Worm (Caenorhabditis elegans) whole organism, mixed stage, embryonic: ENCODE measurements around the gene fbxb-3.

Experiments
- blmp-1 ChIP-seq: fragments of 150-350 bp; optimal IDR thresholded peaks from 2 replicates; lab custom pipeline; 2014; ENCODE audit warnings: missing biosample characterization, missing genetic modification characterization
- ceh-39 ChIP-seq: fragments of 150-350 bp; optimal IDR thresholded peaks from 2 replicates; lab custom pipeline; 2014; ENCODE audit warnings: missing biosample characterization, missing genetic modification characterization
- cnd-1 ChIP-seq: fragments of 200-800 bp; sonication (Bioruptor generic); optimal IDR thresholded peaks from 2 replicates; lab custom pipeline; 2018; ENCODE audit warnings: mild to moderate bottlenecking, missing genetic modification characterization, missing compliant biosample characterization
- drap-1 ChIP-seq: fragments of 200-800 bp; sonication (Bioruptor generic); optimal IDR thresholded peaks from 3 replicates; lab custom pipeline; 2018; ENCODE audit warnings: mild to moderate bottlenecking, missing genetic modification characterization, missing compliant biosample characterization
- elt-1 ChIP-seq: sonication (generic microtip); optimal IDR thresholded peaks from 2 replicates; lab custom pipeline; 2017; ENCODE audit warnings: missing genetic modification characterization, mild to moderate bottlenecking, missing compliant biosample characterization, antibody characterized with exemption, moderate library complexity, borderline replicate concordance; ENCODE audit not compliant: insufficient read depth
- elt-3 ChIP-seq: fragments of 150-350 bp; optimal IDR thresholded peaks from 2 replicates; lab custom pipeline; 2014; ENCODE audit warnings: missing biosample characterization, missing genetic modification characterization
- flh-1 ChIP-seq: fragments of 200-800 bp; sonication (Bioruptor generic); optimal IDR thresholded peaks from 2 replicates; lab custom pipeline; 2018; ENCODE audit warnings: mild to moderate bottlenecking, missing genetic modification characterization, moderate library complexity, missing compliant biosample characterization
- ham-2 ChIP-seq: fragments of 200-800 bp; sonication (Bioruptor generic); optimal IDR thresholded peaks from 2 replicates; lab custom pipeline; 2018; ENCODE audit warnings: mild to moderate bottlenecking, missing genetic modification characterization, missing compliant biosample characterization
- hlh-1 ChIP-seq: fragments of 150-350 bp; optimal IDR thresholded peaks from 2 replicates; lab custom pipeline; 2014; ENCODE audit warnings: missing biosample characterization, missing genetic modification reagents, missing genetic modification characterization
- lin-13 ChIP-seq: fragments of 150-350 bp; optimal IDR thresholded peaks from 2 replicates; lab custom pipeline; 2014; ENCODE audit warnings: missing biosample characterization, missing genetic modification characterization
- lin-32 ChIP-seq: fragments of 200-800 bp; sonication (Bioruptor generic); optimal IDR thresholded peaks from 2 replicates; lab custom pipeline; 2018; ENCODE audit warnings: mild to moderate bottlenecking, missing genetic modification characterization, missing compliant biosample characterization
- lsy-2 ChIP-seq: fragments of 150-350 bp; optimal IDR thresholded peaks from 2 replicates; lab custom pipeline; 2014; ENCODE audit warnings: missing biosample characterization, missing genetic modification characterization
- mab-5 ChIP-seq: fragments of 150-350 bp; optimal IDR thresholded peaks from 2 replicates; lab custom pipeline; 2014; ENCODE audit warnings: missing biosample characterization, missing genetic modification characterization
- mep-1 ChIP-seq: fragments of 150-350 bp; optimal IDR thresholded peaks from 2 replicates; lab custom pipeline; 2017; ENCODE audit warnings: missing biosample characterization, missing genetic modification reagents, missing genetic modification characterization, inconsistent platforms
- nhr-12 ChIP-seq: fragments of 150-350 bp; optimal IDR thresholded peaks from 2 replicates; lab custom pipeline; 2014; ENCODE audit warnings: missing biosample characterization, missing genetic modification characterization
- nhr-2 ChIP-seq: fragments of 150-350 bp; optimal IDR thresholded peaks from 2 replicates; lab custom pipeline; 2014; ENCODE audit warnings: missing biosample characterization, missing genetic modification characterization
- nhr-28 ChIP-seq: fragments of 150-350 bp; optimal IDR thresholded peaks from 2 replicates; lab custom pipeline; 2014; ENCODE audit warnings: missing biosample characterization, missing genetic modification characterization
- nhr-76 ChIP-seq: sonication (generic microtip); optimal IDR thresholded peaks from 2 replicates; lab custom pipeline; 2017; ENCODE audit warnings: missing biosample characterization, missing genetic modification characterization
- pha-4 ChIP-seq: fragments of 150-350 bp; optimal IDR thresholded peaks from 2 replicates; lab custom pipeline; 2018; ENCODE audit warnings: missing biosample characterization, missing genetic modification reagents, missing genetic modification characterization
- sem-2 ChIP-seq: fragments of 200-800 bp; sonication (Bioruptor generic); optimal IDR thresholded peaks from 2 replicates; lab custom pipeline; 2018; ENCODE audit warnings: mild to moderate bottlenecking, missing genetic modification characterization, missing compliant biosample characterization
- tbx-8 ChIP-seq: fragments of 200-800 bp; sonication (Bioruptor generic); optimal IDR thresholded peaks from 2 replicates; lab custom pipeline; 2018; ENCODE audit warnings: mild to moderate bottlenecking, missing genetic modification characterization, moderate library complexity, missing compliant biosample characterization
- unc-120 ChIP-seq: sonication (generic microtip); optimal IDR thresholded peaks from 2 replicates; lab custom pipeline; 2017; ENCODE audit warnings: missing genetic modification characterization, missing compliant biosample characterization; ENCODE audit not compliant: poor library complexity, severe bottlenecking
- unc-39 ChIP-seq: fragments of 150-350 bp; optimal IDR thresholded peaks from 2 replicates; lab custom pipeline; 2014; ENCODE audit warnings: missing biosample characterization, missing genetic modification characterization
- unc-62 ChIP-seq: fragments of 150-350 bp; optimal IDR thresholded peaks from 2 replicates; lab custom pipeline; 2014; ENCODE audit warnings: missing biosample characterization, missing genetic modification reagents, missing genetic modification characterization
- zip-8 ChIP-seq: fragments of 150-350 bp; optimal IDR thresholded peaks from 2 replicates; lab custom pipeline; 2014; ENCODE audit warnings: missing biosample characterization, missing genetic modification characterization

fbxb-3 gene

ce11 chrIV:11878249-11878648 is 39.5 kb downstream of the fbxb-3 start, which contains the start of gene cutl-27:
Gene cutl-27, plus strand, starts transcription at chrIV:11878549.
- TF ChIP-seq mab-5 = no peak
- no peak for TF ChIP-seq drap-1 (GFP tag; lab: Kevin White, UChicago)

- TF ChIP-seq sem-2 (GFP tag; lab: Kevin White, UChicago) (no peak), drap-1 (GFP tag; lab: Kevin White, UChicago) (no peak), cnd-1 (tag; lab: Kevin White, UChicago) (no peak), hlh-1 (tag; lab: Kevin White, UChicago) (no peak), blmp-1 (tag; lab: Kevin White, UChicago) (no peak), mep-1 (tag; lab: Kevin White, UChicago) (no peak), lin-32 (GFP tag; lab: Kevin White, UChicago) (no peak), lsy-2 (tag; lab: Kevin White, UChicago) (no peak), nhr-28 (no peak), nhr-76 (no peak), elt-3 (tag; lab: Kevin White, UChicago) (no peak), unc-62 (GFP tag; lab: Kevin White, UChicago) (no peak), lin-13 (tag; lab: Kevin White, UChicago) (no peak), nhr-12 (tag; lab: Kevin White, UChicago) (no peak), nhr-2 (tag; lab: Kevin White, UChicago) (no peak), pha-4 (no peak), ceh-39 (tag; lab: Kevin White, UChicago) (no peak), unc-120 (tag; lab: Kevin White, UChicago) (no peak)
- TF ChIP-seq, all 35 proteins: peak for 0
These were observed 43.8 kb downstream of the fbxb-3 start for ce11 chrIV:11882534-11882933.

DNA sequence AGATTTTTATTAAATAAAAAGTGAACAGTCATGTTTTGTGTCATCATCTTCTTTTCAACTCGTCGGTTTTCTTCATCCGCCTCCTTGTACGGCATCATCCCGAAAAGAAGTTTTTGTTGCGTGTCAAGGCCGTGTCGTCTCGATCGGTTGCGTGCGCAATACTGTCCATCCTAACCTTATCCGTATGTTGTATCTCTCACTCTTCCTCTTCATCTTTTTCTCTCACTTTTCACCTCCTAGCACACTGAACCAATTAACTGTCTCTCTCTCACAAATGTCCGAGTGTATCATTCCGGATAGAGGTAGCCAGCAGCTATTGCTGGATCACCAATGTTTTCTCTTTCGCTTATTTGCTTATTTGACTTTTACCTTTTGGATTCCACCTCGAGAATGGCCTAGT is 44.7 kb downstream of the fbxb-3 start:
- TF ChIP-seq blmp-1 (tag; lab: Kevin White, UChicago) (peak; percentile 63), unc-39 (no peak), lin-13 (tag; lab: Kevin White, UChicago) (no peak), ham-2 (GFP tag; lab: Kevin White, UChicago) (peak; percentile 94), elt-1 (tag; lab: Kevin White, UChicago) (peak; percentile 75), unc-62 (GFP tag; lab: Kevin White, UChicago) (peak; percentile 41)

DNA sequence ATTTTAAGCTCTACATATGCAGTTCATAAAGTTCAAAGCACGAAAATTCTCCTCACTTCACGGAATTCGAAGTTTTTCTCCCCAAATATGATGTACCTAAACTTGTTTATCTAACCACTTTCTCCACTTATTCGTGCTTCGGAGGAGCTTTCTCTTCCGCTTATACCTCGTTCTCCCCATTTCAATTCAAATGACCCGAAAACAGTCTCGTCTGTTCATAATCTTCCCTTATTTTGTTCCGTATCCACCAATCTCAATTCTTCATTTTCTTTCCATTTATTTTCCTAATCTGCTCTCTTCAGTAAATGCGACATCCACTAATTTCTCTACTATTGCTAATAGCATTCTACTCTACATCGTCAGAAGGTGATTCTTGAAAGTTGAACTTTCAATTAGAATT is 46.6 kb downstream of the fbxb-3 start, which contains the start of gene let-653:
Gene let-653 (plus strand): TSS at position 301 of the 400 bp plus-strand sequence.
- TF ChIP-seq blmp-1 (tag; lab: Kevin White, UChicago) (peak; percentile 27), nhr-2 (tag; lab: Kevin White, UChicago) (no peak), tbx-8 (GFP tag; lab: Kevin White, UChicago) (no peak), unc-62 (GFP tag; lab: Kevin White, UChicago) (no peak), drap-1 (GFP tag; lab: Kevin White, UChicago) (no peak), zip-8 (tag; lab: Kevin White, UChicago) (no peak), elt-3 (tag; lab: Kevin White, UChicago) (no peak), flh-1 (GFP tag; lab: Kevin White, UChicago) (no peak)
- TF ChIP-seq, all 35 proteins: peak for 1
